Worm (Caenorhabditis elegans): ENCODE results near the gene C04C3.4.

DNA sequence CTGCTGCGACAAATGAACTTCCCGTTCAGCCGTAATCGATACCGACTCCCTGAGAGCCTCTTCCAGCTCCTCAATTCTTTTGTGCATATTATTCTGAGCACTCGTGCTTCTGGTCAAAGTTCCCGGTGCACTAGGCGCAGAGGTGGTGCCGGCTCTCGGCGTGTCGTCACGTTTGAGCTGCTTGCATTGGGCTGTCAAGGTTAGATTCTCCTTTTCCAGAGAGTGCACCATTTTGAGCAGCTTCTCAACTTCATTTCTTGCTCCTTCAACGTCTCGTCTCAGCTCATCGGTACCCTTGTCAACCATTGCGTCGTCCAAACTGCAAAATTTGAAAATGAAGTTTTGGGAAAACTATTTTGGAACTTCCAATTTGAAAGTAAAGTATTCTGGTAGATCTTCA lies 48.7 kb upstream of the C04C3.4 start:
- TF ChIP-seq nhr-23 (tag; optimal IDR thresholded peaks at IDR 0.05) (no peak), egl-27 (tag; optimal IDR thresholded peaks at IDR 0.05) (no peak), nhr-25 (tag; optimal IDR thresholded peaks at IDR 0.05) (no peak), mab-5 (tag; optimal IDR thresholded peaks at IDR 0.05) (no peak)

Data from whole organism, L2 larva.